Worm (Caenorhabditis elegans): ENCODE results near the gene T01B6.1.
A peak's percentile ranks its signal among the peaks of the same experiment; 100 is the strongest.

Gene T01B6.1

DNA sequence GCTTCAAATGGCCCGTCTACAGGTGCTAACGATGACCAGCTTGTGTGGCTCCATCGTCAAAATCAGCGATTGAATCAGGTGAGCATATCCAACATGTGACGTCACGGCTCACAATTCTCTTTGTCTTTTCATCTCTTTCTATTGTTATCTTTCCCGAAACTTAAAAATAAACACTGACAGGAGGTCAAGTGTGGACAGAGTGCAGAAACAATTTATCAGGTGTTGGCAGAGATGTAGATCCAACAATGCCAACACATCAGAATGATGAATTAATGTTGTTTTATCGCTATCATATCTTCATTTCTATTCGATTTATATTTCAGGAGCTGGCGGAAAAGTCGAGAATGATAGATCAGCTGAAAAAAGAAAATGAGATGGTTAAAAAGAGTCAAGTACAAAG is 12.5 kb downstream of the T01B6.1 start:
- no peak for TF ChIP-seq med-1 (GFP tag; optimal IDR thresholded peaks at IDR 0.05; ENCODE audit: insufficient read depth)
- no peak for TF ChIP-seq ref-1 (GFP tag; conservative IDR thresholded peaks at IDR 0.05)
- no peak for TF ChIP-seq ztf-29 (GFP tag; IDR thresholded peaks at IDR 0.05)
- TF ChIP-seq T22C8.4 (GFP tag; IDR thresholded peaks at IDR 0.05), result no peak
- no peak for TF ChIP-seq klf-2 (GFP tag; conservative IDR thresholded peaks at IDR 0.05)

ce11 chrX:2352929-2353328 is 17.4 kb downstream of the T01B6.1 start:
- TF ChIP-seq flt-1 (GFP tag; IDR thresholded peaks at IDR 0.05) (no peak), med-1 (GFP tag; optimal IDR thresholded peaks at IDR 0.05; ENCODE audit: insufficient read depth) (no peak), tab-1 (GFP tag; IDR thresholded peaks at IDR 0.05) (no peak), klf-2 (GFP tag; conservative IDR thresholded peaks at IDR 0.05) (no peak), ztf-23 (GFP tag; IDR thresholded peaks at IDR 0.05) (no peak), ref-1 (GFP tag; conservative IDR thresholded peaks at IDR 0.05) (no peak), cog-1 (tag; optimal IDR thresholded peaks at IDR 0.05) (no peak), ztf-29 (GFP tag; IDR thresholded peaks at IDR 0.05) (no peak), T22C8.4 (GFP tag; IDR thresholded peaks at IDR 0.05) (no peak)

DNA sequence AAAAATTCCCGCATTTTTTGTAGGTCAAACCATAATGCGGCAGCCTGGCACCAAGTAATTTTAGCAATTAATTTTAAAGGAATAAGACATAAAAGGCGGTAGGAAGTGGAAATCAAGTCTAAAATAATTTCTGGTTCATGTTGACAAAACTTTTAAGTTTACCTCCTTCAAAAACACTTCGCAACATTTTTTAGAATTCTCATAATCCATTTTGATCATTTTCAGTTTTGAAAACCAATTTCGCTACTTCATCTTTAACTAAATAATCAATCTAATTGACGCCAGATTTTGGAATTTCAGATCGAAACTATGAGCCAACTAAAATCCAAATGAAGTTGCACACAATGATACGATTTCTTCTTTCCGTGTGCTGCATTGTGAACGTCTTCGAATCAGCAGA is 24.3 kb downstream of the T01B6.1 start, which contains the start of gene lgc-40:
TSS of gene lgc-40 (plus strand) at position 301 of the 400 bp plus-strand sequence.
- TF ChIP-seq tab-1 (GFP tag; IDR thresholded peaks at IDR 0.05), result no peak
- no peak for TF ChIP-seq ztf-29 (GFP tag; IDR thresholded peaks at IDR 0.05)
- no peak for TF ChIP-seq ztf-23 (GFP tag; IDR thresholded peaks at IDR 0.05)
- TF ChIP-seq klf-2 (GFP tag; conservative IDR thresholded peaks at IDR 0.05), result no peak
- no peak for TF ChIP-seq flt-1 (GFP tag; IDR thresholded peaks at IDR 0.05)

DNA sequence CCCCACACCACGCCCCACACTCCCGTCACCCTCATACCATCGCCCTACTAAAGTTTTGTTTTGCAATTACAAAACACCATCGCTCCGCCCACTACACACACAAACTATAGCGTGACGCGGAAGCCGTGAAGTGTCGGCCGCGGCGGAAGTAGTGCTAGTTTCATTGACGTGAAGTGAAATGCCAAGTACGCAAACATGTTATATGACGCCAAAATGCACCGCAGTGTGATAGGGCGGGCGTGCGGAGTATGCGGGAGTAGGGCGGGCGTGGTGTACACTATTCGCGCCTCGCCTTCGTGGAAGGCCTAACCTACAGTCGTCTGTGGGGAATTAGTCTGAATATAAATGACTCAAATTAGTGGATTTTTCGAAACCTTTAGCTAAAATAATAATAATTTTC is 27.4 kb downstream of the T01B6.1 start:
- TF ChIP-seq ref-1 (GFP tag; conservative IDR thresholded peaks at IDR 0.05), result no peak
- TF ChIP-seq klf-2 (GFP tag; conservative IDR thresholded peaks at IDR 0.05), result no peak
- no peak for TF ChIP-seq ztf-29 (GFP tag; IDR thresholded peaks at IDR 0.05)
- TF ChIP-seq flt-1 (GFP tag; IDR thresholded peaks at IDR 0.05), result 0 out of 2 replicates have a peak, but pooled peaks have one; percentile 15

DNA sequence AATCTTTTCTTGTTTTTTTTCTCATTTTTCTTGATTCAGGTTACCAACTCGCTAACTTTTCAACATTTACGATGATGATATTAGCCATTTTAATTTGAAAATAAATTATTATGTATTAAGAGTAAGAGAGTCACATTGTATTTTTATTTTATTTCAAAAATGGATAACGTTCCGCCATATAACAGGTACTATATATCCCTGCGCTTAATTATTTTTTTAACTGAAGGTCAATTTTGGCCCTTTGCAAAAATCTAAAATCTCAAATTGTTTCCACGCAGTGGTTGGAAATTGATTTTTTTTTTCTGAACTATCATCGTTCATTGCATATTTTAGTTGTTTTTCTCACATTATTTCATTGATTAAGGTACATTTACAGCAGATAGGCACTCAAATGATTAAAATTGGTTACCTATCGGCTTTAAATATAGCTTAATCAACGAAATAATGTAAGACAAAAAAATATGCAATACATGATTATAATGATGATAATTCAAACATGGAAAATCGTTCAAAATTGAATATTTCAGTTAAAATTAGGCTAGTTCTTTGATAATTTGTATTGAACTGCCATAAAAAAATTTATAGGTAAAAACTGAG is 29.3 kb downstream of the T01B6.1 start:
- TF ChIP-seq klf-2 (GFP tag; conservative IDR thresholded peaks at IDR 0.05), result no peak
- no peak for TF ChIP-seq ztf-29 (GFP tag; IDR thresholded peaks at IDR 0.05)
- no peak for TF ChIP-seq med-1 (GFP tag; optimal IDR thresholded peaks at IDR 0.05; ENCODE audit: insufficient read depth)
- TF ChIP-seq flt-1 (GFP tag; IDR thresholded peaks at IDR 0.05), result no peak
- TF ChIP-seq tab-1 (GFP tag; IDR thresholded peaks at IDR 0.05), result no peak
- no peak for TF ChIP-seq T22C8.4 (GFP tag; IDR thresholded peaks at IDR 0.05)
- TF ChIP-seq ref-1 (GFP tag; conservative IDR thresholded peaks at IDR 0.05), result no peak
- no peak for TF ChIP-seq ztf-23 (GFP tag; IDR thresholded peaks at IDR 0.05)
- TF ChIP-seq cog-1 (tag; optimal IDR thresholded peaks at IDR 0.05), result no peak

DNA sequence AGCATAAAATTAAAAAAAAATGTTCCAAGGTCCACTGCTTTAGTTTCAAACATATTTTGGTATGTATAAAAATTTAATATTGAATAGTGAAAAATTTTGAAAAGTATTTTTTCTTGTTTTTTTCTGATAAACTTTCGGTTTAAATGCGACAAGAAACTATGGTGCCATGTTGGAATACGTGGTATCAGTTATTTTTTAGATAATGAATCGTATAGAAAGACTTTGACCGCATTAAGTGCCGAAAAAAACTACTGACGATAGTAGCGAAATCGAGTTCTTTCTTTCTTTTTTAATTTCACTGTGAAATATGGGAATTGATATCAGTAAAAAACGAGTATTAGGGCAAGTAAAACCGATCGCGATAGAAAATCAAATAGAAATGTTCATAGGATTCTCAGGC is 30.4 kb downstream of the T01B6.1 start, which contains the start of gene T24D8.6:
TSS of gene T24D8.6 (minus strand) at position 101 of the 400 bp plus-strand sequence.
- TF ChIP-seq med-1 (GFP tag; optimal IDR thresholded peaks at IDR 0.05; ENCODE audit: insufficient read depth), result no peak
- TF ChIP-seq ref-1 (GFP tag; conservative IDR thresholded peaks at IDR 0.05), result no peak
- TF ChIP-seq T22C8.4 (GFP tag; IDR thresholded peaks at IDR 0.05), result no peak
- TF ChIP-seq cog-1 (tag; optimal IDR thresholded peaks at IDR 0.05), result no peak
- no peak for TF ChIP-seq flt-1 (GFP tag; IDR thresholded peaks at IDR 0.05)
- no peak for TF ChIP-seq klf-2 (GFP tag; conservative IDR thresholded peaks at IDR 0.05)
- no peak for TF ChIP-seq tab-1 (GFP tag; IDR thresholded peaks at IDR 0.05)
- no peak for TF ChIP-seq ztf-23 (GFP tag; IDR thresholded peaks at IDR 0.05)
- no peak for TF ChIP-seq ztf-29 (GFP tag; IDR thresholded peaks at IDR 0.05)

DNA sequence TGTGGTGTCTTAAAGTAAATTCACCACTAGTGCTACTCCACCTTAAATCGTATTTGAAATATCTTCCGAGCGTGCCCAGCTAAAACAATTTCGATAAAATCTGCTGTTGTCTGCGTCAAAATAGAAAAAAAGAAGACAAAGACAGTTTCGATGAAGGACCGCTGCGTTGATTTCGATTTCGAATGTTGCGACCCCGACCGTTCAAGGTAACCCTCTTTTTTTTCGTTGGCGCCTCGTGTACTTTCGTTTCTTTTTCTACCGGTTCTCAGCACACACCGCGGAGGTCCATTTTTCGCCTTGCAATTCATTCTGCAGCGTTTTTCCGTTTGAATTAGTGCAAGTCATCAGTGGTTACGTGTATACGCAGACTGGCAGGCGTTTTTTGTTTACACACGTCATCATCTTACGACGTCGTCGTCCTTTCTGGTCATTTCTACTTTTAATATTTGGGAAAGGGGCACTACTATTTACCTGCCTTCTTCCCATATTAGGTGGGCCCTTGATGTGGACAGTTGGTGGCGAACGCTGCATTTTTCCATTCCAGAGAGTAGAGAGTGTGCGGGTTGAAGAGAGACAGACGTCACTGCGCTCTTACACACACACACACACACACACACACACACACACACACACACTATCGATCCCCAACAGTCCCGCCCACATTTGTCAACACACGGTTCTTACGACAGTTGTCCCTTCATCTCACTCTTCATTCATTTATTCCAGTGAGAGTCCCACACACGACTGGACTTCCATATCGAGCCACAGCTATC is 32.7 kb downstream of the T01B6.1 start:
- no peak for TF ChIP-seq med-1 (GFP tag; optimal IDR thresholded peaks at IDR 0.05; ENCODE audit: insufficient read depth)
- no peak for TF ChIP-seq ztf-29 (GFP tag; IDR thresholded peaks at IDR 0.05)
- TF ChIP-seq klf-2 (GFP tag; conservative IDR thresholded peaks at IDR 0.05), result no peak
- TF ChIP-seq cog-1 (tag; optimal IDR thresholded peaks at IDR 0.05), result peak; percentile 8
- no peak for TF ChIP-seq ref-1 (GFP tag; conservative IDR thresholded peaks at IDR 0.05)
- TF ChIP-seq flt-1 (GFP tag; IDR thresholded peaks at IDR 0.05), result no peak
- TF ChIP-seq tab-1 (GFP tag; IDR thresholded peaks at IDR 0.05), result no peak
- no peak for TF ChIP-seq ztf-23 (GFP tag; IDR thresholded peaks at IDR 0.05)
- TF ChIP-seq T22C8.4 (GFP tag; IDR thresholded peaks at IDR 0.05), result peak; percentile 17; the same call in 1 of the 2 replicates

DNA sequence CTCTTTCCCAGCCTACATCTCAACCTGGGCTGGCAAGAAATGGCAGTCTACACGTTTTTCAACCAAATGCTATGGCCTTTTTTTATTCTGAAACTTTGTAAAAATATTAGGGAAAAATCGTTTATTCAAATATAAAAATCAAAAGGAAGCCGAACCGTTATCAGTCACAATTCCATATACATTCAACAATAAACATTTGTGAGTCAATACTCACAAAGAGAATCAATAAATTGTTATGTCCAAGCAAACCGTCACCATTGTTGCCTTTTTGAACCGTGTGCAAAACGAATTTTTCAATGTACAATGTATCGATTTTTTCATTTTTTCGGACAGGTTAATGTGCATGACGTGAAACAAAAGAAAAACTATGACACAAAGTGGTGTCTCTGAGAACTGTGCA is 33.6 kb downstream of the T01B6.1 start:
- TF ChIP-seq tab-1 (GFP tag; IDR thresholded peaks at IDR 0.05) (no peak), T22C8.4 (GFP tag; IDR thresholded peaks at IDR 0.05) (no peak), med-1 (GFP tag; optimal IDR thresholded peaks at IDR 0.05; ENCODE audit: insufficient read depth) (no peak), ztf-29 (GFP tag; IDR thresholded peaks at IDR 0.05) (no peak), ref-1 (GFP tag; conservative IDR thresholded peaks at IDR 0.05) (no peak), cog-1 (tag; optimal IDR thresholded peaks at IDR 0.05) (no peak), klf-2 (GFP tag; conservative IDR thresholded peaks at IDR 0.05) (no peak), ztf-23 (GFP tag; IDR thresholded peaks at IDR 0.05) (no peak), flt-1 (GFP tag; IDR thresholded peaks at IDR 0.05) (no peak)

- TF ChIP-seq med-1 (GFP tag; optimal IDR thresholded peaks at IDR 0.05; ENCODE audit: insufficient read depth) (no peak), ztf-23 (GFP tag; IDR thresholded peaks at IDR 0.05) (no peak), flt-1 (GFP tag; IDR thresholded peaks at IDR 0.05) (no peak), T22C8.4 (GFP tag; IDR thresholded peaks at IDR 0.05) (no peak), klf-2 (GFP tag; conservative IDR thresholded peaks at IDR 0.05) (no peak), ztf-29 (GFP tag; IDR thresholded peaks at IDR 0.05) (no peak), cog-1 (tag; optimal IDR thresholded peaks at IDR 0.05) (no peak), ref-1 (GFP tag; conservative IDR thresholded peaks at IDR 0.05) (no peak), tab-1 (GFP tag; IDR thresholded peaks at IDR 0.05) (no peak)
Observed at ce11 chrX:2370655-2371054, 35.2 kb downstream of the T01B6.1 start.
